Fruit fly (Drosophila melanogaster): ENCODE measurements around the gene mtgo.

Gene mtgo

dm6 chr2L:16535071-16535581, 9.7 kb upstream of the mtgo start (continued):
- peak; percentile 34 for TF ChIP-seq CG7928 (GFP tag; optimal IDR thresholded peaks at IDR 0.05)
- no peak for TF ChIP-seq CG13287 (GFP tag; IDR thresholded peaks at IDR 0.05; ENCODE audit: partially characterized antibody)
- no peak for TF ChIP-seq CG7372 (GFP tag; IDR thresholded peaks at IDR 0.05)
- TF ChIP-seq CG2120 (GFP tag; optimal IDR thresholded peaks at IDR 0.05) = peak; percentile 92
- TF ChIP-seq disco-r (GFP tag; optimal IDR thresholded peaks at IDR 0.05) = peak; percentile 64
- TF ChIP-seq CG5953 (GFP tag; IDR thresholded peaks at IDR 0.05) = no peak
- peak; percentile 89 for TF ChIP-seq dmrt99B (tag; optimal IDR thresholded peaks at IDR 0.05)
- peak; percentile 29 for TF ChIP-seq abd-A (tag; optimal IDR thresholded peaks at IDR 0.05)
- TF ChIP-seq Tbp (GFP tag; optimal IDR thresholded peaks at IDR 0.05) = no peak
- TF ChIP-seq corto (GFP tag; optimal IDR thresholded peaks at IDR 0.05) = no peak
- TF ChIP-seq Pdp1 (GFP tag; optimal IDR thresholded peaks at IDR 0.05) = peak; percentile 69 to 71
- peak; percentile 42 for TF ChIP-seq Nf-YC (tag; optimal IDR thresholded peaks at IDR 0.05)
- no peak for TF ChIP-seq Sry-β (GFP tag; optimal IDR thresholded peaks at IDR 0.05)
- TF ChIP-seq CG10979 (tag; optimal IDR thresholded peaks at IDR 0.05) = peak; percentile 51
- peak; percentile 44 for TF ChIP-seq CG10274 (GFP tag; optimal IDR thresholded peaks at IDR 0.05)
- no peak for TF ChIP-seq MTF-1 (GFP tag; optimal IDR thresholded peaks at IDR 0.05; ENCODE audit: borderline replicate concordance)
- no peak for TF ChIP-seq CG6254 (GFP tag; optimal IDR thresholded peaks at IDR 0.05)
- TF ChIP-seq Sox100B (GFP tag; optimal IDR thresholded peaks at IDR 0.05) = peak; percentile 76
- peak; percentile 76 for TF ChIP-seq CG17359 (tag; optimal IDR thresholded peaks at IDR 0.05)
- TF ChIP-seq Oli (tag; optimal IDR thresholded peaks at IDR 0.05) = peak; percentile 85
- TF ChIP-seq CG34224 (GFP tag; IDR thresholded peaks at IDR 0.05; ENCODE audit: partially characterized antibody) = no peak
- no peak for TF ChIP-seq zen (tag; optimal IDR thresholded peaks at IDR 0.05)
- TF ChIP-seq esg (GFP tag; conservative IDR thresholded peaks at IDR 0.05) = peak; percentile 49
- peak; percentile 59 for TF ChIP-seq Myb (GFP tag; optimal IDR thresholded peaks at IDR 0.05)
- peak; percentile 50 for TF ChIP-seq CG15514 (GFP tag; optimal IDR thresholded peaks at IDR 0.05)
- peak; percentile 67 for TF ChIP-seq ind (GFP tag; optimal IDR thresholded peaks at IDR 0.05)
- peak; percentile 47 for TF ChIP-seq CG33213 (GFP tag; optimal IDR thresholded peaks at IDR 0.05)
- peak; percentile 38 for TF ChIP-seq da (GFP tag; optimal IDR thresholded peaks at IDR 0.05)
- peak; percentile 50 for TF ChIP-seq az2 (GFP tag; optimal IDR thresholded peaks at IDR 0.05)
- TF ChIP-seq CG2712 (tag; optimal IDR thresholded peaks at IDR 0.05) = peak; percentile 75
- peak; percentile 37 for TF ChIP-seq Blimp-1 (GFP tag; optimal IDR thresholded peaks at IDR 0.05)
- peak; percentile 74 for TF ChIP-seq CG12659 (GFP tag; optimal IDR thresholded peaks at IDR 0.05)
- peak; percentile 88 for TF ChIP-seq HLH54F (GFP tag; optimal IDR thresholded peaks at IDR 0.05)
- TF ChIP-seq Dp (GFP tag; optimal IDR thresholded peaks at IDR 0.05) = no peak
- TF ChIP-seq CG8388 (GFP tag; optimal IDR thresholded peaks at IDR 0.05) = peak; percentile 86
- TF ChIP-seq B-H2 (GFP tag; optimal IDR thresholded peaks at IDR 0.05) = peak; percentile 64
- TF ChIP-seq Side (GFP tag; optimal IDR thresholded peaks at IDR 0.05) = peak; percentile 69
- TF ChIP-seq gsb-n (tag; optimal IDR thresholded peaks at IDR 0.05) = no peak
- peak; percentile 52; the same call in 1 of the 2 replicates for TF ChIP-seq CG6689 (GFP tag; IDR thresholded peaks at IDR 0.05)
- peak; percentile 83 for TF ChIP-seq CG9609 (GFP tag; optimal IDR thresholded peaks at IDR 0.05)
- peak; percentile 75 for TF ChIP-seq fd3F (GFP tag; optimal IDR thresholded peaks at IDR 0.05)
- TF ChIP-seq sd (tag; optimal IDR thresholded peaks at IDR 0.05) = peak; percentile 71
- no peak for TF ChIP-seq CG15696 (tag; optimal IDR thresholded peaks at IDR 0.05)
- TF ChIP-seq CG14860 (GFP tag; IDR thresholded peaks at IDR 0.05; ENCODE audit: partially characterized antibody) = no peak
- no peak for TF ChIP-seq CG11560 (tag; IDR thresholded peaks at IDR 0.05)
- TF ChIP-seq row (GFP tag; IDR thresholded peaks at IDR 0.05) = peak; percentile 57
- no peak for TF ChIP-seq Awh (GFP tag; IDR thresholded peaks at IDR 0.05)
- TF ChIP-seq Hsf (GFP tag; optimal IDR thresholded peaks at IDR 0.05) = peak; percentile 80
- TF ChIP-seq pho (GFP tag; optimal IDR thresholded peaks at IDR 0.05) = peak; percentile 88

Measured in whole organism, embryonic.